Worm (Caenorhabditis elegans) whole organism, L2 larva: ENCODE measurements around the gene sri-50.

Experiments
- C34F6.9 ChIP-seq: fragments of 150-350 bp; optimal IDR thresholded peaks from 2 replicates; lab custom pipeline; 2014; ENCODE audit warnings: missing biosample characterization, missing genetic modification characterization
- F13H6.1 ChIP-seq: sonication (generic microtip); optimal IDR thresholded peaks from 2 replicates; lab custom pipeline; 2016; ENCODE audit warnings: missing genetic modification characterization, missing compliant biosample characterization
- R02D3.7 ChIP-seq: fragments of 150-350 bp; optimal IDR thresholded peaks from 2 replicates; lab custom pipeline; 2014; ENCODE audit warnings: missing biosample characterization, missing genetic modification characterization
- Y55F3AM.14 ChIP-seq: fragments of 200-800 bp; sonication (Bioruptor generic); optimal IDR thresholded peaks from 2 replicates; lab custom pipeline; 2018; ENCODE audit warnings: mild to moderate bottlenecking, missing genetic modification characterization, missing compliant biosample characterization
- ZK546.5 ChIP-seq: sonication (generic microtip); optimal IDR thresholded peaks from 2 replicates; lab custom pipeline; 2017; ENCODE audit warnings: missing biosample characterization, missing genetic modification characterization
- aly-2 ChIP-seq: fragments of 150-350 bp; optimal IDR thresholded peaks from 2 replicates; lab custom pipeline; 2014; ENCODE audit warnings: missing biosample characterization, missing genetic modification characterization
- ceh-16 ChIP-seq: fragments of 150-350 bp; optimal IDR thresholded peaks from 2 replicates; lab custom pipeline; 2014; ENCODE audit warnings: missing biosample characterization, missing genetic modification characterization
- ceh-82 ChIP-seq: fragments of 150-350 bp; optimal IDR thresholded peaks from 2 replicates; lab custom pipeline; 2014; ENCODE audit warnings: missing biosample characterization, missing genetic modification characterization
- dmd-4 ChIP-seq: sonication (generic microtip); optimal IDR thresholded peaks from 2 replicates; lab custom pipeline; 2017; ENCODE audit warnings: missing biosample characterization, missing genetic modification characterization
- elt-1 ChIP-seq: fragments of 150-350 bp; optimal IDR thresholded peaks from 2 replicates; lab custom pipeline; 2014; ENCODE audit warnings: missing biosample characterization, missing genetic modification characterization
- elt-3 ChIP-seq: sonication (generic microtip); optimal IDR thresholded peaks from 2 replicates; lab custom pipeline; 2017; ENCODE audit warnings: missing biosample characterization, missing genetic modification characterization
- fos-1 ChIP-seq: fragments of 150-350 bp; optimal IDR thresholded peaks from 2 replicates; lab custom pipeline; 2014; ENCODE audit warnings: missing biosample characterization, missing genetic modification characterization
- gmeb-1 ChIP-seq: fragments of 150-350 bp; optimal IDR thresholded peaks from 2 replicates; lab custom pipeline; 2014; ENCODE audit warnings: missing biosample characterization, missing genetic modification characterization
- lin-39 ChIP-seq: fragments of 150-350 bp; optimal IDR thresholded peaks from 2 replicates; lab custom pipeline; 2014; ENCODE audit warnings: missing biosample characterization, missing genetic modification reagents, missing genetic modification characterization
- lsy-2 ChIP-seq, 2 experiments: fragments of 150-350 bp in 1 of 2; sonication (generic microtip) in 1 of 2; optimal IDR thresholded peaks; 2 replicates each; lab custom pipeline; 2014 to 2017; ENCODE audit warnings: missing biosample characterization in 2 of 2, missing genetic modification characterization in 2 of 2
- mdl-1 ChIP-seq, 2 experiments: fragments of 150-350 bp in 1 of 2; sonication (generic microtip) in 1 of 2; optimal IDR thresholded peaks; 2 replicates each; lab custom pipeline; 2017; ENCODE audit warnings: missing biosample characterization in 2 of 2, missing genetic modification characterization in 2 of 2
- nhr-10 ChIP-seq: sonication (generic microtip); optimal IDR thresholded peaks from 2 replicates; lab custom pipeline; 2017; ENCODE audit warnings: missing biosample characterization, missing genetic modification characterization
- nhr-11 ChIP-seq: fragments of 150-350 bp; optimal IDR thresholded peaks from 2 replicates; lab custom pipeline; 2014; ENCODE audit warnings: missing biosample characterization, missing genetic modification characterization
- nhr-12 ChIP-seq: fragments of 150-350 bp; optimal IDR thresholded peaks from 2 replicates; lab custom pipeline; 2014; ENCODE audit warnings: missing biosample characterization, missing genetic modification characterization
- nhr-129 ChIP-seq: fragments of 150-350 bp; optimal IDR thresholded peaks from 2 replicates; lab custom pipeline; 2014; ENCODE audit warnings: missing biosample characterization, missing genetic modification characterization
- nhr-21 ChIP-seq: fragments of 150-350 bp; optimal IDR thresholded peaks from 2 replicates; lab custom pipeline; 2014; ENCODE audit warnings: missing biosample characterization, missing genetic modification characterization
- nhr-23 ChIP-seq: fragments of 150-350 bp; optimal IDR thresholded peaks from 2 replicates; lab custom pipeline; 2014; ENCODE audit warnings: missing biosample characterization, missing genetic modification reagents, missing genetic modification characterization
- nhr-237 ChIP-seq: fragments of 150-350 bp; optimal IDR thresholded peaks from 2 replicates; lab custom pipeline; 2014; ENCODE audit warnings: missing biosample characterization, missing genetic modification characterization
- nhr-25 ChIP-seq: fragments of 150-350 bp; sonication (generic microtip); optimal IDR thresholded peaks from 3 replicates; lab custom pipeline; 2014; ENCODE audit warnings: missing biosample characterization, missing genetic modification characterization
- nhr-6 ChIP-seq: fragments of 150-350 bp; optimal IDR thresholded peaks from 2 replicates; lab custom pipeline; 2014; ENCODE audit warnings: missing biosample characterization, missing genetic modification characterization
- nhr-77 ChIP-seq: fragments of 150-350 bp; optimal IDR thresholded peaks from 2 replicates; lab custom pipeline; 2014; ENCODE audit warnings: missing biosample characterization, missing genetic modification characterization
- sem-4 ChIP-seq: fragments of 150-350 bp; optimal IDR thresholded peaks from 2 replicates; lab custom pipeline; 2014; ENCODE audit warnings: missing biosample characterization, missing genetic modification reagents, missing genetic modification characterization
- skn-1 ChIP-seq: sonication (generic microtip); optimal IDR thresholded peaks from 2 replicates; lab custom pipeline; 2017; ENCODE audit warnings: missing biosample characterization, missing genetic modification characterization
- sma-3 ChIP-seq: sonication (generic microtip); optimal IDR thresholded peaks from 2 replicates; lab custom pipeline; 2016; ENCODE audit warnings: missing genetic modification reagents, missing genetic modification characterization, missing compliant biosample characterization
- sma-9 ChIP-seq, 2 experiments: fragments of 150-350 bp in 1 of 2; sonication (generic microtip) in 1 of 2; optimal IDR thresholded peaks; 2 replicates each; lab custom pipeline; 2014 to 2016; ENCODE audit warnings: missing genetic modification characterization in 2 of 2, mild to moderate bottlenecking in 1 of 2, missing biosample characterization in 1 of 2, missing compliant biosample characterization in 1 of 2, missing genetic modification reagents in 1 of 2, moderate library complexity in 1 of 2
- snpc-4 ChIP-seq: fragments of 150-350 bp; optimal IDR thresholded peaks from 2 replicates; lab custom pipeline; 2014; ENCODE audit warnings: missing biosample characterization, missing genetic modification characterization
- unc-39 ChIP-seq: fragments of 150-350 bp; optimal IDR thresholded peaks from 2 replicates; lab custom pipeline; 2014; ENCODE audit warnings: missing biosample characterization, missing genetic modification characterization
- unc-55 ChIP-seq: fragments of 150-350 bp; sonication (generic microtip); optimal IDR thresholded peaks from 3 replicates; lab custom pipeline; 2014; ENCODE audit warnings: missing biosample characterization, missing genetic modification reagents, missing genetic modification characterization
- unc-62 ChIP-seq: fragments of 150-350 bp; optimal IDR thresholded peaks from 2 replicates; lab custom pipeline; 2014; ENCODE audit warnings: missing biosample characterization, missing genetic modification reagents, missing genetic modification characterization

The sri-50 gene

ce11 chrII:3248043-3248718 lies 44.7 kb downstream of the sri-50 start, which contains the start of the genes fbxc-50 and C17F4.2:
TSS of gene fbxc-50 (minus strand) at chrII:3248123.
TSS of gene C17F4.2 (plus strand) at chrII:3248668.
- no peak for TF ChIP-seq unc-55 (GFP tag; lab: Kevin White, UChicago)
- no peak for TF ChIP-seq nhr-21
- no peak for TF ChIP-seq lsy-2 (tag; optimal IDR thresholded peaks at IDR 0.05; lab: Kevin White, UChicago)
- no peak for TF ChIP-seq nhr-6
- no peak for TF ChIP-seq F13H6.1 (tag; lab: Kevin White, UChicago)
- TF ChIP-seq ceh-82 (tag; lab: Kevin White, UChicago): no peak
- TF ChIP-seq skn-1 (tag; lab: Kevin White, UChicago): no peak
- TF ChIP-seq ceh-16: no peak
- no peak for TF ChIP-seq elt-1

- TF ChIP-seq nhr-11 (tag; lab: Kevin White, UChicago): no peak
- TF ChIP-seq nhr-25 (tag; lab: Kevin White, UChicago): no peak
- no peak for TF ChIP-seq unc-39
- no peak for TF ChIP-seq nhr-10
- no peak for TF ChIP-seq ceh-82 (tag; lab: Kevin White, UChicago)
- no peak for TF ChIP-seq unc-62 (GFP tag; lab: Kevin White, UChicago)
- no peak for TF ChIP-seq skn-1 (tag; lab: Kevin White, UChicago)
- TF ChIP-seq F13H6.1 (tag; lab: Kevin White, UChicago): no peak
- TF ChIP-seq sem-4 (tag; lab: Kevin White, UChicago): no peak
- no peak for TF ChIP-seq nhr-23 (tag; lab: Kevin White, UChicago)
- no peak for TF ChIP-seq ceh-16
- TF ChIP-seq ZK546.5 (tag; lab: Kevin White, UChicago): no peak
- no peak for TF ChIP-seq nhr-77
- TF ChIP-seq snpc-4 (tag; lab: Kevin White, UChicago): no peak
- TF ChIP-seq dmd-4 (tag; lab: Kevin White, UChicago): no peak
- no peak for TF ChIP-seq nhr-129 (tag; lab: Kevin White, UChicago)
- no peak for TF ChIP-seq Y55F3AM.14 (GFP tag; lab: Kevin White, UChicago)
Observed at ce11 chrII:3249406-3249805, 45.9 kb downstream of the sri-50 start, which contains the start of gene clec-124. TSS of gene clec-124 (plus strand) at chrII:3249706.

ce11 chrII:3250195-3250594 lies 46.7 kb downstream of the sri-50 start:
- TF ChIP-seq gmeb-1 (tag; lab: Kevin White, UChicago): no peak
- no peak for TF ChIP-seq lin-39 (tag; lab: Kevin White, UChicago)
- TF ChIP-seq unc-55 (GFP tag; lab: Kevin White, UChicago): no peak
- no peak for TF ChIP-seq unc-62 (GFP tag; lab: Kevin White, UChicago)
- no peak for TF ChIP-seq mdl-1 (tag; optimal IDR thresholded peaks at IDR 0.05; lab: Kevin White, UChicago)
- TF ChIP-seq nhr-10: no peak
- no peak for TF ChIP-seq elt-1
- TF ChIP-seq Y55F3AM.14 (GFP tag; lab: Kevin White, UChicago): no peak
- no peak for TF ChIP-seq aly-2 (tag; lab: Kevin White, UChicago)
- TF ChIP-seq nhr-25 (tag; lab: Kevin White, UChicago): no peak
- no peak for TF ChIP-seq nhr-77
- no peak for TF ChIP-seq lsy-2 (tag; optimal IDR thresholded peaks at IDR 0.05; lab: Kevin White, UChicago)
- no peak for TF ChIP-seq elt-3 (tag; lab: Kevin White, UChicago)
- TF ChIP-seq nhr-237 (tag; lab: Kevin White, UChicago): no peak
- no peak for TF ChIP-seq dmd-4 (tag; lab: Kevin White, UChicago)
- no peak for TF ChIP-seq R02D3.7
- no peak for TF ChIP-seq sma-9 (GFP tag; optimal IDR thresholded peaks at IDR 0.05; lab: Kevin White, UChicago)
- TF ChIP-seq sma-9 (tag; optimal IDR thresholded peaks at IDR 0.05; lab: Kevin White, UChicago): no peak
- no peak for TF ChIP-seq ceh-82 (tag; lab: Kevin White, UChicago)
- TF ChIP-seq nhr-12 (tag; lab: Kevin White, UChicago): no peak

ce11 chrII:3251782-3252181 lies 48.3 kb downstream of the sri-50 start:
- TF ChIP-seq fos-1 (tag; lab: Kevin White, UChicago): no peak
- no peak for TF ChIP-seq nhr-21
- TF ChIP-seq snpc-4 (tag; lab: Kevin White, UChicago): no peak
- TF ChIP-seq skn-1 (tag; lab: Kevin White, UChicago): no peak
- no peak for TF ChIP-seq sma-3 (GFP tag; lab: Kevin White, UChicago)
- TF ChIP-seq gmeb-1 (tag; lab: Kevin White, UChicago): no peak
- no peak for TF ChIP-seq C34F6.9 (tag; lab: Kevin White, UChicago)
